Fruit fly (Drosophila melanogaster): ENCODE results near the gene CG3726.

Gene CG3726

dm6 chrX:5980883-5981282 lies 64.0 kb downstream of the CG3726 start (continued):
- peak; percentile 65 to 75 for TF ChIP-seq ss (GFP tag; optimal IDR thresholded peaks at IDR 0.05)
- peak; percentile 83 for TF ChIP-seq vri (GFP tag; optimal IDR thresholded peaks at IDR 0.05)
- TF ChIP-seq CG8319 (GFP tag; optimal IDR thresholded peaks at IDR 0.05), result peak; percentile 80
- TF ChIP-seq esn (GFP tag; optimal IDR thresholded peaks at IDR 0.05), result peak; percentile 88
- peak; percentile 81 for TF ChIP-seq OdsH (GFP tag; optimal IDR thresholded peaks at IDR 0.05)
- peak; percentile 62 for TF ChIP-seq dsx (GFP tag; optimal IDR thresholded peaks at IDR 0.05; ENCODE audit: poor library complexity, severe bottlenecking)
- TF ChIP-seq CG6792 (GFP tag; optimal IDR thresholded peaks at IDR 0.05), result peak; percentile 86

- TF ChIP-seq CG8632 (GFP tag; optimal IDR thresholded peaks at IDR 0.05) (no peak), Hr38 (GFP tag; optimal IDR thresholded peaks at IDR 0.05) (no peak), CG8319 (GFP tag; optimal IDR thresholded peaks at IDR 0.05) (no peak), cyc (GFP tag; optimal IDR thresholded peaks at IDR 0.05) (no peak), Hr39 (GFP tag; optimal IDR thresholded peaks at IDR 0.05) (no peak), CG6808 (GFP tag; optimal IDR thresholded peaks at IDR 0.05) (no peak), CG11762 (GFP tag; optimal IDR thresholded peaks at IDR 0.05; ENCODE audit: insufficient read depth) (no peak), achi (GFP tag; optimal IDR thresholded peaks at IDR 0.05) (no peak), Gug (GFP tag; IDR thresholded peaks at IDR 0.05) (no peak), eg (GFP tag; IDR thresholded peaks at IDR 0.05) (peak; percentile 75), CG8119 (GFP tag; IDR thresholded peaks at IDR 0.05) (peak; percentile 21; the same call in 1 of the 3 replicates), dac (GFP tag; optimal IDR thresholded peaks at IDR 0.05) (no peak), CG15336 (GFP tag; IDR thresholded peaks at IDR 0.05) (no peak), topi (GFP tag; optimal IDR thresholded peaks at IDR 0.05) (no peak), salr (GFP tag; optimal IDR thresholded peaks at IDR 0.05) (no peak)
Observed at dm6 chrX:5981410-5981809, 64.5 kb downstream of the CG3726 start.

dm6 chrX:5983390-5983789 lies 66.5 kb downstream of the CG3726 start:
- TF ChIP-seq Eip78C (GFP tag) (no peak), salr (GFP tag; optimal IDR thresholded peaks at IDR 0.05) (no peak), ss (GFP tag; optimal IDR thresholded peaks at IDR 0.05) (no peak), Sox102F (GFP tag; optimal IDR thresholded peaks at IDR 0.05) (no peak), spab (GFP tag; optimal IDR thresholded peaks at IDR 0.05) (no peak), Smox (GFP tag; optimal IDR thresholded peaks at IDR 0.05) (no peak), CG7368 (GFP tag; optimal IDR thresholded peaks at IDR 0.05) (no peak), fd59A (GFP tag; optimal IDR thresholded peaks at IDR 0.05) (no peak), CG6163 (GFP tag; IDR thresholded peaks at IDR 0.05) (no peak), Eip75B (GFP tag; optimal IDR thresholded peaks at IDR 0.05) (no peak), CG11762 (GFP tag; optimal IDR thresholded peaks at IDR 0.05; ENCODE audit: insufficient read depth) (no peak), CG10669 (GFP tag; optimal IDR thresholded peaks at IDR 0.05) (no peak), Sox14 (GFP tag; optimal IDR thresholded peaks at IDR 0.05) (no peak), Ets21C (GFP tag; optimal IDR thresholded peaks at IDR 0.05) (no peak), Gug (GFP tag; IDR thresholded peaks at IDR 0.05) (no peak), CG6792 (GFP tag; optimal IDR thresholded peaks at IDR 0.05) (no peak), CG16779 (tag; optimal IDR thresholded peaks at IDR 0.05) (no peak)

dm6 chrX:5987362-5987761 lies 70.5 kb downstream of the CG3726 start:
- TF ChIP-seq svp (GFP tag), result peak; percentile 86
- TF ChIP-seq Blimp-1 (GFP tag; optimal IDR thresholded peaks at IDR 0.05), result no peak

All from whole organism, prepupa.